Worm (Caenorhabditis elegans) whole organism, L2 larva: ENCODE results near the gene fipr-1.

Experiments used
- R02D3.7 ChIP-seq: fragments of 150-350 bp; optimal IDR thresholded peaks from 2 replicates; lab custom pipeline; 2014; ENCODE audit warnings: missing biosample characterization, missing genetic modification characterization
- elt-3 ChIP-seq: sonication (generic microtip); optimal IDR thresholded peaks from 2 replicates; lab custom pipeline; 2017; ENCODE audit warnings: missing biosample characterization, missing genetic modification characterization
- lin-13 ChIP-seq: fragments of 150-350 bp; optimal IDR thresholded peaks from 2 replicates; lab custom pipeline; 2014; ENCODE audit warnings: missing biosample characterization, missing genetic modification reagents, missing genetic modification characterization
- nhr-12 ChIP-seq: fragments of 150-350 bp; optimal IDR thresholded peaks from 2 replicates; lab custom pipeline; 2014; ENCODE audit warnings: missing biosample characterization, missing genetic modification characterization
- nhr-23 ChIP-seq: fragments of 150-350 bp; optimal IDR thresholded peaks from 2 replicates; lab custom pipeline; 2014; ENCODE audit warnings: missing biosample characterization, missing genetic modification reagents, missing genetic modification characterization
- nhr-25 ChIP-seq: fragments of 150-350 bp; sonication (generic microtip); optimal IDR thresholded peaks from 3 replicates; lab custom pipeline; 2014; ENCODE audit warnings: missing biosample characterization, missing genetic modification characterization
- snpc-4 ChIP-seq: fragments of 150-350 bp; optimal IDR thresholded peaks from 2 replicates; lab custom pipeline; 2014; ENCODE audit warnings: missing biosample characterization, missing genetic modification characterization

ce11 chrV:12361644-12362043 lies at the start of gene fipr-1:
- TF ChIP-seq R02D3.7 (tag; lab: Kevin White, UChicago) = no peak
- TF ChIP-seq elt-3 = no peak
- no peak for TF ChIP-seq nhr-23 (tag; lab: Kevin White, UChicago)
- TF ChIP-seq nhr-25 (tag; lab: Kevin White, UChicago) = no peak
- TF ChIP-seq nhr-12 (tag; lab: Kevin White, UChicago) = no peak
- no peak for TF ChIP-seq snpc-4 (tag; lab: Kevin White, UChicago)
- TF ChIP-seq lin-13 = no peak
